Worm (Caenorhabditis elegans) whole organism, dauer: ENCODE measurements around the gene cyp-35B3.

ENCODE experiments used
- unc-62 ChIP-seq: sonication (generic microtip); optimal IDR thresholded peaks from 2 replicates; lab custom pipeline; 2017; ENCODE audit warnings: missing biosample characterization, missing genetic modification reagents, missing genetic modification characterization

Gene cyp-35B3

DNA sequence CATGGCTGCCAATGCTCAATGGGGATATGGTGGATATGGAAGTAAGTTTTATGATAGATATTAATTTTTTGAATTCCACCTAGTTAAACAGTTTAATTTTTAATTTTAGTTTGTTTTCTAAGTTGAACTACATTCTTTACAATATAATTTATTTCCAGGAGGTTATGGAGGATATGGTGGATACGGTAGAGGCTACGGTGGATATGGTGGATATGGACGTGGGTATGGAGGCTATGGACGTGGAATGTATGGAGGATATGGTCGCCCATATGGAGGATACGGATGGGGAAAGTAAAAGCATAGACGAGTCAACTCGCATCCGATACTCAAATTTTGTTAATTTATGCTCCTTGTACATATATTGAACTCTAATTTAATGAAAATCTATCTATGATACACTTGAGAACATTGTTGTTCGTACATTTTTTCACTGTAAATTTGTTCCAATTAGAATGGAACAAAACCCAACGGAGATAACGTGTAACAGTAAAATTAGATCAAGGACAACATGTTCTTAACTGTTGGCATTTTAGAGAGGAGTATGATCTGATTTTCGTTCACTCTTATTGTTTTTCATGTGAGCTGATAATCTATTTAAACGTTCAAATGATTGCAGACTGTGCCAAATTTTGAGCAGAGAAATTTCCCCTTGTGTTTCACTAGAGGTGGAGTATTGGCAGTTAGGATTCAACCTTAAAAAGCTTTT, 35.2 kb downstream of the cyp-35B3 start:
- TF ChIP-seq unc-62 (GFP tag; lab: Kevin White, UChicago), result no peak

DNA sequence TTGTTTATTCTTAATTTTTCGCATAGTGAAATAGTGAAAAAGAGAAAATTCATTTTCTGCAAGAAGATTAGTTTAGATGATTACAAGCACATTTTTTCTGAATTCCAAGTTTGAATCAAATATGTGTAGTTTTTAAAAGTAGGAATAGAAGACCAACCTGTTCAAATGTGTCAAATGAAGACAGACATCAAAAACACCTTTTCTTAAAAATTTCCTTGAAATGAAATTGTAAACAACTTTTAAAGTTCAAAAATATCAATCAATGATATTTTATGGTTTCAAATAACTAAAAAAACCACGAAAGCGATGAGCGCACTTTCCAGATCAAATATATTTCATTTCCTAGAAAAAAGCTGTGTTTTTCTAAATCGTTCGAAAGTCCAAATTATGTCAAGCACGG, 36.5 kb downstream of the cyp-35B3 start, which contains the start of gene nlp-30:
TSS of gene nlp-30 (plus strand) at position 301 of the 400 bp plus-strand sequence.
- no peak for TF ChIP-seq unc-62 (GFP tag; lab: Kevin White, UChicago)

DNA sequence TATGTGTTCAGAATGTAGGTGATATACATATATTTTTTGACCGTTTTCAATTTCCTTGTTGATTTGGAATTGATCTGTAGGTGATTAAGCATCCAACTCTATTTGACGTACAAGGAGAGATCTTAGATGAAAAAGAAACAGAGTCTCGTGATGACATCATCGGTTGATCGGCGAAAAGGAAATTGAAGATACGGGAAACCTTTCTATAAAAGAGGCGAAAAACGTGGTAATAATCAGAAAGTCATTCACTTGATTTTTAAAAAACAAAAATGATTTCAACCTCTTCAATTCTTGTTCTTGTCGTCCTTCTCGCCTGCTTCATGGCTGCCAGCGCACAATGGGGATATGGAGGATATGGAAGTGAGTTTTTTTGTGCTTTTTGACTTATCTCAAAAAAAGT, 39.0 kb downstream of the cyp-35B3 start, which contains the start of gene nlp-29:
TSS of gene nlp-29 (plus strand) at position 248 of the 400 bp plus-strand sequence.
- TF ChIP-seq unc-62 (GFP tag; lab: Kevin White, UChicago), result no peak

DNA sequence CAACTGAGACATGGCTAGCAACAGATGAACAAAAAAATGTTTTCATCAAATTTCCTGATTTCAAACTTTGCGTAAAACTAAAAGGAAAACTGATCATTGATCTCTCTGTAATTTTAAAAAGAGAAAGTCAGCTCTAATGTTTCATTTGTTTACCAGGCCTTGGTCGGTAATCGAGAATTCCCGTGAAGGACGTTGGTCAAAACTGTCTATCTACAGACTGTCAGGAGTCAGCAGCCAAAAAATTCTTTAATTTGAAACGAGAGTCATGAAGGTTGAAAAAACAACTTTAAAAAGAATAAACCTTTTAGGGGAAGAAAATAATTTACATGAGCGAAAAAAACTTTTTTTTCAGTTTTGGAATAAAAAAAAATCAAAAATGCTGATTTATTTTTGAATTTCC, 40.0 kb downstream of the cyp-35B3 start:
- TF ChIP-seq unc-62 (GFP tag; lab: Kevin White, UChicago), result no peak

DNA sequence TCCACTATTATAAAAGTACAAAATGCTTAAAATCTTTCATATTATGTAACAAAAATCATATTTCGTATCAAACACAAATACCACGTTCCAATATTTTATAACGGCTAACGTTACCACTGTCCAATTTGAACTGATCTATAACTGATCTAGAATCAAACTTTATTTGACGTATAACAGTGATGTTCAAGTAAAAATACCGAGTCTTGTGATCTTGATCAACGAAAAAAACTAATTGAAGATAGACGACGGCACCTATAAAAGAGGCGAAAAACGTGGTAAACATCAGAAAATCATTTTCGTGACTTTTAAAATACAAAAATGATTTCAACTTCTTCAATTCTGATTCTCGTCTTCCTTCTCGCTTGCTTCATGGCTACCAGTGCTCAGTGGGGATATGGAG, 42.5 kb downstream of the cyp-35B3 start, which contains the start of gene nlp-28:
TSS of gene nlp-28 (plus strand) at position 285 of the 400 bp plus-strand sequence.
- no peak for TF ChIP-seq unc-62 (GFP tag; lab: Kevin White, UChicago)

DNA sequence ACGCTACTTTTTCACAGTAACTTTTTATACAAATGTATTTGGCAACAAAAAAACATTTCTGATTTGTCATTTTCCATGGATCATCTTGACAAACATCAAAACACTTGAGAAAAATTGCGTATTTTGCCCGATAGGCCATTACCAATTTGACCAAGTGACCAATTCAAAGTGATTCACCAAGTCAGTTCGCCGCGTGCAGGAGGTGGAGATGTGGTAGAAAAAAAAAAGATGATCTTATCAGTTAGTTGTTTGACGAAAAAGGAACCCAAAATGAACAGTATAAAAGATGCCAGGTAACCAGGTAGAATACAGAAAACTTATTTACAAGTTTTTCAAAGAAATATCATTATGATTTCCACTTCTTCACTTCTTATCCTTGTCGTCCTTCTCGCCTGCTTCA, 43.9 kb downstream of the cyp-35B3 start, which contains the start of gene nlp-27:
TSS of gene nlp-27 (plus strand) at position 309 of the 400 bp plus-strand sequence.
- no peak for TF ChIP-seq unc-62 (GFP tag; lab: Kevin White, UChicago)

DNA sequence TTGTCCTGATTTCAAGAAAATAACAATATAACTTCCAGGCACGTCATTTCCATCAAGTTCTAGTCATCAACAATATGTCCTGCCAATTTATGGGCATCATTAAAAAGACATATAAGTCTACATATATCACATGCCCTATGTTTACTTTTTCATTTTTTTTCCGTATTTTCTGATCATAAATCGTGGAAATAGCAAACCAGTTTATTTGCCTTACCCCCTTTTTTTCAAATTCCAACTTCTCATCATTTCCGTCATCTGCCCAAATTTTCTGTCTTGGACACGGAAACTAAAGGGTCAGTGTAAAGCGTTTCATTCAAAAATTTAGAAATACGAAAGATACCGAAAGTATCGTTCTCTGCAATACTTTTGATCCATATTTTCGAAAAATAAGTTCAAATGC, 47.2 kb downstream of the cyp-35B3 start:
- TF ChIP-seq unc-62 (GFP tag; lab: Kevin White, UChicago), result no peak

DNA sequence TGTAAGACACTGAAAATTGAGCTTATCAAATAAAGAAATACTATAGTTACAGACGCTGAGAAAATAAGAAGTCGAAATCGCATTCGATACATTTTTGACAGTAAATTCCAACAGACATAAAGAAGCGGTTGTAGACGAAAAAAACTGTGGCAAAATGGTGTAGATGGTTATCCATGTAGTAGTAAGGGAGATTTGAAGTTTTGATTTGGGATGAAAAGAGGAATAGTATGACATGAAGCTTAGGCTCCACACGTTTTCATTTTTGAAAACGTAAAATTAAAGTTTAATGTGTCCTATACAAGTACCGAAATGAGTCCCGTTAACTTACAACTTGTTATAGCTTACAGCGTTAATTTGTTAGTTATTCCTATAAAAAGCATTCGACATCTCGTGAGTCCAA, 48.9 kb downstream of the cyp-35B3 start, which contains the start of gene K09D9.9:
TSS of gene K09D9.9 (minus strand) at position 101 of the 400 bp plus-strand sequence.
- TF ChIP-seq unc-62 (GFP tag; lab: Kevin White, UChicago), result no peak

DNA sequence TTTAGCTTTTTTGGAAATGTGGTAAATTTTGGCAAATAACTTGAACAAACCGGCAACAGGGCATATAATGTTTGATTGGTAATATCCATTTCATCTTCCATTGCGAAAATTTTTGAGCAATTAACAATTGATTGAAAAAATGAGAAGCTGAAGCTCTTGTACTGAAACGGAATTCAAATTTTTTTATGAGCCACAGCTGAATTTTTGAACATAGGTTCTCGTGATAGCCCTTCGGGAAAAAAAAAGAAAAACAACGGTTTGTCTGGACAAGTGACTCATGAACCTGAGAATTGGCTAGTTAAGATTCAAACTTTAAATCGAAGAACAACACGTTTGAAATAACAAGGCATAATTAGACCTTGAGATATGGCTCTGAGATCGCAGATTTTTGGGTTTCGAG, 50.7 kb downstream of the cyp-35B3 start, which contains the start of gene srx-62:
TSS of gene srx-62 (minus strand) at position 101 of the 400 bp plus-strand sequence.
- no peak for TF ChIP-seq unc-62 (GFP tag; lab: Kevin White, UChicago)
